Fruit fly (Drosophila melanogaster): ENCODE measurements around the gene Hex-t1.
A peak's percentile ranks its signal among the peaks of the same experiment; 100 is the strongest.

The Hex-t1 gene

dm6 chr3R:26448779-26449178, at the start of gene Hex-t1:
Gene Hex-t1, plus strand, starts transcription at chr3R:26449079.
- TF ChIP-seq hbn (GFP tag; IDR thresholded peaks at IDR 0.05; ENCODE audit: partially characterized antibody) (no peak), Fer1 (GFP tag; optimal IDR thresholded peaks at IDR 0.05) (no peak), CG5245 (GFP tag; optimal IDR thresholded peaks at IDR 0.05) (no peak), CG13296 (GFP tag; optimal IDR thresholded peaks at IDR 0.05) (no peak), CG12155 (GFP tag; optimal IDR thresholded peaks at IDR 0.05) (no peak), CG18476 (GFP tag; optimal IDR thresholded peaks at IDR 0.05) (no peak), CkIIα-i1 (GFP tag; IDR thresholded peaks at IDR 0.05) (no peak), h (optimal IDR thresholded peaks at IDR 0.05) (no peak), grau (tag; optimal IDR thresholded peaks at IDR 0.05) (no peak), Rx (GFP tag; IDR thresholded peaks at IDR 0.05) (no peak), nmo (GFP tag; optimal IDR thresholded peaks at IDR 0.05) (no peak), yki (optimal IDR thresholded peaks at IDR 0.05) (no peak), CG12219 (GFP tag; optimal IDR thresholded peaks at IDR 0.05) (no peak), emc (GFP tag; optimal IDR thresholded peaks at IDR 0.05) (no peak), CG2678 (tag; optimal IDR thresholded peaks at IDR 0.05) (no peak)

DNA sequence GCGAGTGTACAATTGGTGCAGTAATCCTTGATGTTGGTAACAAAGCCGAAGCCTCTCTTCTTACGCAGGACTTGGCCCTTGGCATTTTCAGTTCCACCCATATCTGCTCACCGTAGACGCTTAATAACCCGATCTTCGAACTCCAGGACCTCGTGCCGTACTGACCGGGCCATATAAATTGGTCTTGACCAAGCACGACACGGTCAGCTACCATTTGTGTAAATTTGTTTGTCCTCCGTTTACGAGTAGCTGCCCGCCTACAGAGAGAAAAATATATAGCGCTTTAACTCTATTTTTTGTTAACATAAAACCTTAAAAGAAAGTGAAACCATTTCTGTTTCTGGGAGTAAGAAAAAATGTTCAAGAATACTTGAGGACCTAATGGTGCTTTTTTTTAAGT, 45.3 kb upstream of the Hex-t1 start, which contains the start of gene ppk15:
TSS of gene ppk15 (minus strand) at position 101 of the 400 bp plus-strand sequence.
- no peak for TF ChIP-seq ftz-f1 (GFP tag; optimal IDR thresholded peaks at IDR 0.05)
- no peak for TF ChIP-seq CG7963 (GFP tag; IDR thresholded peaks at IDR 0.05; ENCODE audit: partially characterized antibody)
- TF ChIP-seq HLHmδ (GFP tag; optimal IDR thresholded peaks at IDR 0.05) = no peak
- TF ChIP-seq Hr51 (GFP tag; optimal IDR thresholded peaks at IDR 0.05) = no peak
- TF ChIP-seq eyg (GFP tag; optimal IDR thresholded peaks at IDR 0.05) = no peak
- no peak for TF ChIP-seq knrl (GFP tag; IDR thresholded peaks at IDR 0.05; ENCODE audit: partially characterized antibody)
- no peak for TF ChIP-seq Lim3 (GFP tag; IDR thresholded peaks at IDR 0.05)
- no peak for TF ChIP-seq CG6254 (GFP tag; optimal IDR thresholded peaks at IDR 0.05)
- TF ChIP-seq emc (GFP tag; optimal IDR thresholded peaks at IDR 0.05) = no peak
- no peak for TF ChIP-seq inv (GFP tag; IDR thresholded peaks at IDR 0.05; ENCODE audit: partially characterized antibody)
- TF ChIP-seq CG11456 (GFP tag; IDR thresholded peaks at IDR 0.05) = no peak
- TF ChIP-seq CG13123 (GFP tag; optimal IDR thresholded peaks at IDR 0.05) = no peak

DNA sequence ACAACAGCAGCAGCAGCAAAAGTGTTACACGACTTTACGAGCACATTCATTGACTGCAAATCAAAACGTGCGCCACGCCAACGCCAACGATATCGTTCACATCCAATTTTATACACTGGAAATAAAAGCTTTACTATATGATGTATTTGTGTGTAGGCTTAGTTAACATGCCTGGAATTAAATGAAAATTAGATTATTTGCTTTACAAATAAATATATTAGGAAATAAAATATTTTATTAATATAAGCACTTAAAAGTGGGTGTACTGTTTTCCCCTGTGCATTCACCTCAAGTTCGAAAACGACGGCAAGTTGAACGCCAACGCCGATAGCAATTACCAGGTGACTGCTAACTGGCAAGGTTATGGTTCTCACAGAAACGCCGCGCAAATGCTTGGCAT, 39.1 kb upstream of the Hex-t1 start:
- TF ChIP-seq CG13296 (GFP tag; optimal IDR thresholded peaks at IDR 0.05) (peak; percentile 38), kay (GFP tag; optimal IDR thresholded peaks at IDR 0.05) (no peak), crc (GFP tag; optimal IDR thresholded peaks at IDR 0.05) (no peak), CG2199 (GFP tag; IDR thresholded peaks at IDR 0.05) (no peak), Doc2 (GFP tag; IDR thresholded peaks at IDR 0.05) (no peak), Fer3 (tag; optimal IDR thresholded peaks at IDR 0.05) (peak; percentile 32), sob (GFP tag; IDR thresholded peaks at IDR 0.05) (peak; percentile 29; the same call in 1 of the 2 replicates), CG10543 (GFP tag; optimal IDR thresholded peaks at IDR 0.05) (no peak), pan (optimal IDR thresholded peaks at IDR 0.05) (no peak), pan (GFP tag; optimal IDR thresholded peaks at IDR 0.05 in 1 of 2, IDR thresholded peaks at IDR 0.05 in 1 of 2) (peak in 1 of 2 experiments; percentile 50), Ptx1 (GFP tag; IDR thresholded peaks at IDR 0.05) (peak; percentile 62), gsb (GFP tag; IDR thresholded peaks at IDR 0.05) (peak; percentile 43; the same call in 1 of the 2 replicates), CG15696 (tag; optimal IDR thresholded peaks at IDR 0.05) (no peak), E2f1 (GFP tag; IDR thresholded peaks at IDR 0.05) (peak; percentile 45; the same call in 1 of the 2 replicates), MBD-R2 (GFP tag; IDR thresholded peaks at IDR 0.05) (no peak), CG11247 (GFP tag; IDR thresholded peaks at IDR 0.05) (no peak), TFAM (GFP tag; optimal IDR thresholded peaks at IDR 0.05) (no peak), sc (optimal IDR thresholded peaks at IDR 0.05) (no peak), sc (GFP tag; optimal IDR thresholded peaks at IDR 0.05) (no peak), sisA (GFP tag; IDR thresholded peaks at IDR 0.05) (0 out of 2 replicates have a peak, but pooled peaks have one; percentile 37), B-H1 (GFP tag; IDR thresholded peaks at IDR 0.05) (0 out of 3 replicates have a peak, but pooled peaks have one; percentile 15), nmo (GFP tag; optimal IDR thresholded peaks at IDR 0.05) (peak; percentile 26), HLH3B (GFP tag; IDR thresholded peaks at IDR 0.05) (peak; percentile 61; the same call in 1 of the 2 replicates), ase (GFP tag; IDR thresholded peaks at IDR 0.05) (peak; percentile 47; the same call in 1 of the 3 replicates), mam (GFP tag; optimal IDR thresholded peaks at IDR 0.05) (no peak), trem (tag; optimal IDR thresholded peaks at IDR 0.05) (no peak), BtbVII (GFP tag; optimal IDR thresholded peaks at IDR 0.05) (no peak)

Data from whole organism, embryonic.